Fruit fly (Drosophila melanogaster): ENCODE data around the gene dj.
A peak's percentile ranks its signal among the peaks of the same experiment; 100 is the strongest.

The dj gene

dm6 chr3R:7091904-7092303 is 32.8 kb downstream of the dj start (continued):
- TF ChIP-seq CG12744 (GFP tag; optimal IDR thresholded peaks at IDR 0.05), result peak; percentile 24
- peak; percentile 69 for TF ChIP-seq unc-4 (GFP tag; IDR thresholded peaks at IDR 0.05; ENCODE audit: partially characterized antibody)
- TF ChIP-seq Eip74EF (GFP tag; optimal IDR thresholded peaks at IDR 0.05), result no peak
- TF ChIP-seq D19B (GFP tag; optimal IDR thresholded peaks at IDR 0.05), result no peak
- peak; percentile 43 for TF ChIP-seq MESR4 (GFP tag; optimal IDR thresholded peaks at IDR 0.05)
- peak; percentile 43 for TF ChIP-seq CHES-1-like (GFP tag; optimal IDR thresholded peaks at IDR 0.05)
- no peak for TF ChIP-seq sd (tag; optimal IDR thresholded peaks at IDR 0.05)
- TF ChIP-seq sens (GFP tag), result peak; percentile 91
- peak; percentile 71; the same call in 2 of the 3 replicates for TF ChIP-seq Doc3 (GFP tag; IDR thresholded peaks at IDR 0.05; ENCODE audit: partially characterized antibody)
- TF ChIP-seq CG13296 (GFP tag; optimal IDR thresholded peaks at IDR 0.05), result peak; percentile 21
- peak; percentile 36; the same call in 1 of the 3 replicates for TF ChIP-seq CG14050 (GFP tag; IDR thresholded peaks at IDR 0.05)
- no peak for TF ChIP-seq Atf3 (GFP tag; optimal IDR thresholded peaks at IDR 0.05)
- no peak for TF ChIP-seq so (GFP tag; IDR thresholded peaks at IDR 0.05)
- TF ChIP-seq Pdp1 (GFP tag; optimal IDR thresholded peaks at IDR 0.05), result peak; percentile 5 to 66
- TF ChIP-seq H15 (GFP tag; IDR thresholded peaks at IDR 0.05), result no peak
- no peak for TF ChIP-seq Ptx1 (GFP tag; IDR thresholded peaks at IDR 0.05)
- TF ChIP-seq CG16813 (GFP tag; IDR thresholded peaks at IDR 0.05; ENCODE audit: partially characterized antibody), result peak; percentile 69
- no peak for TF ChIP-seq cato (GFP tag; optimal IDR thresholded peaks at IDR 0.05; ENCODE audit: borderline replicate concordance)
- TF ChIP-seq CG7987 (GFP tag; optimal IDR thresholded peaks at IDR 0.05), result no peak
- peak; percentile 45 for TF ChIP-seq Dek (tag; optimal IDR thresholded peaks at IDR 0.05)
- TF ChIP-seq Nf-YC (tag; optimal IDR thresholded peaks at IDR 0.05), result peak; percentile 22
- TF ChIP-seq CG4854 (GFP tag; optimal IDR thresholded peaks at IDR 0.05), result peak; percentile 0
- TF ChIP-seq Hey (tag; optimal IDR thresholded peaks at IDR 0.05), result no peak
- TF ChIP-seq CG12155 (GFP tag; optimal IDR thresholded peaks at IDR 0.05), result peak; percentile 38
- TF ChIP-seq Mes4 (GFP tag; optimal IDR thresholded peaks at IDR 0.05), result no peak
- TF ChIP-seq CG34224 (GFP tag; IDR thresholded peaks at IDR 0.05; ENCODE audit: partially characterized antibody), result peak; percentile 66
- TF ChIP-seq tna (GFP tag; IDR thresholded peaks at IDR 0.05; ENCODE audit: partially characterized antibody), result 0 out of 2 replicates have a peak, but pooled peaks have one; percentile 11
- peak; percentile 57 for TF ChIP-seq CG12391 (tag; optimal IDR thresholded peaks at IDR 0.05)
- no peak for TF ChIP-seq abd-A (tag; optimal IDR thresholded peaks at IDR 0.05)
- no peak for TF ChIP-seq CG6765 (GFP tag; optimal IDR thresholded peaks at IDR 0.05)
- no peak for TF ChIP-seq Hand (GFP tag; optimal IDR thresholded peaks at IDR 0.05)
- TF ChIP-seq CG4730 (GFP tag; IDR thresholded peaks at IDR 0.05), result no peak
- TF ChIP-seq CG4707 (GFP tag; optimal IDR thresholded peaks at IDR 0.05), result no peak
- TF ChIP-seq Awh (GFP tag; IDR thresholded peaks at IDR 0.05), result no peak
- peak; percentile 20 for TF ChIP-seq dmrt11E (tag; optimal IDR thresholded peaks at IDR 0.05)
- TF ChIP-seq Ets97D (GFP tag; optimal IDR thresholded peaks at IDR 0.05), result peak; percentile 73
- peak; percentile 59; the same call in 1 of the 2 replicates for TF ChIP-seq CG42726 (GFP tag; IDR thresholded peaks at IDR 0.05; ENCODE audit: partially characterized antibody)
- peak; percentile 23; the same call in 1 of the 2 replicates for TF ChIP-seq CG9932 (GFP tag; IDR thresholded peaks at IDR 0.05)
- TF ChIP-seq HLH54F (GFP tag; optimal IDR thresholded peaks at IDR 0.05), result peak; percentile 24
- no peak for TF ChIP-seq CG7372 (GFP tag; IDR thresholded peaks at IDR 0.05)
- peak; percentile 61 for TF ChIP-seq Myb (GFP tag; optimal IDR thresholded peaks at IDR 0.05)
- TF ChIP-seq sqz (GFP tag; optimal IDR thresholded peaks at IDR 0.05), result no peak
- TF ChIP-seq org-1 (GFP tag; optimal IDR thresholded peaks at IDR 0.05), result no peak
- peak; percentile 3 to 36 for TF ChIP-seq dpn (GFP tag; optimal IDR thresholded peaks at IDR 0.05)
- TF ChIP-seq slou (GFP tag; optimal IDR thresholded peaks at IDR 0.05), result no peak
- TF ChIP-seq CG1792 (GFP tag; optimal IDR thresholded peaks at IDR 0.05), result no peak
- no peak for TF ChIP-seq CG12299 (tag; optimal IDR thresholded peaks at IDR 0.05)
- TF ChIP-seq CG10209 (GFP tag; optimal IDR thresholded peaks at IDR 0.05), result no peak
- peak; percentile 39 for TF ChIP-seq gfzf (GFP tag; optimal IDR thresholded peaks at IDR 0.05)
- no peak for TF ChIP-seq CG8478 (optimal IDR thresholded peaks at IDR 0.05)
